Worm (Caenorhabditis elegans) whole organism, young adult: ENCODE data around the gene ZK829.7.

Source experiments
- B0261.1 ChIP-seq: sonication (generic microtip); optimal IDR thresholded peaks from 2 replicates; lab custom pipeline; 2016; ENCODE audit warnings: mild to moderate bottlenecking, missing genetic modification characterization, moderate library complexity, missing compliant biosample characterization
- F23B12.7 ChIP-seq: sonication (generic microtip); optimal IDR thresholded peaks from 2 replicates; lab custom pipeline; 2017; ENCODE audit warnings: missing genetic modification characterization, mild to moderate bottlenecking, missing compliant biosample characterization, antibody characterized with exemption, moderate library complexity; ENCODE audit not compliant: insufficient read depth
- F39B2.1 ChIP-seq: fragments of 200-800 bp; sonication (Bioruptor generic); IDR thresholded peaks from 2 replicates; pipeline ENCODE4 v1.3.6; 2022; ENCODE audit warnings: missing genetic modification reagents, missing genetic modification characterization, missing compliant biosample characterization
- F49E8.2 ChIP-seq: sonication (generic microtip); optimal IDR thresholded peaks from 3 replicates; lab custom pipeline; 2017; ENCODE audit warnings: missing genetic modification characterization, mild to moderate bottlenecking, missing compliant biosample characterization, antibody characterized with exemption, moderate library complexity; ENCODE audit not compliant: insufficient read depth
- F57A8.1 ChIP-seq: fragments of 200-800 bp; sonication (Bioruptor generic); optimal IDR thresholded peaks from 2 replicates; lab custom pipeline; 2018; ENCODE audit warnings: mild to moderate bottlenecking, missing genetic modification characterization, moderate library complexity, missing compliant biosample characterization
- K12H6.12 ChIP-seq: fragments of 200-800 bp; sonication (Bioruptor generic); optimal IDR thresholded peaks from 2 replicates; lab custom pipeline; 2018; ENCODE audit warnings: mild to moderate bottlenecking, missing genetic modification characterization, missing compliant biosample characterization
- Y79H2A.3 ChIP-seq: fragments of 200-800 bp; sonication (Bioruptor generic); conservative IDR thresholded peaks from 2 replicates; pipeline ENCODE4 v1.3.6; 2022; ENCODE audit warnings: missing genetic modification reagents, missing genetic modification characterization, missing compliant biosample characterization
- Y95B8A.8 ChIP-seq: fragments of 200-800 bp; sonication (Bioruptor generic); IDR thresholded peaks from 2 replicates; pipeline ENCODE4 v1.3.6; 2022; ENCODE audit warnings: missing genetic modification reagents, missing genetic modification characterization, missing compliant biosample characterization
- ama-1 ChIP-seq, 3 experiments: fragments of 150-350 bp in 1 of 3; sonication (generic microtip) in 2 of 3; optimal IDR thresholded peaks; 2 replicates each; lab custom pipeline; 2014 to 2018; ENCODE audit warnings: missing biosample characterization in 2 of 3, missing genetic modification characterization in 2 of 3, missing genetic modification reagents in 2 of 3
- aptf-2 ChIP-seq: fragments of 200-800 bp; sonication (Bioruptor generic); conservative IDR thresholded peaks from 2 replicates; pipeline ENCODE4 v1.3.6; 2022; ENCODE audit warnings: missing genetic modification reagents, missing genetic modification characterization, missing compliant biosample characterization
- attf-3 ChIP-seq: fragments of 200-800 bp; sonication (Bioruptor generic); conservative IDR thresholded peaks from 2 replicates; pipeline ENCODE4 v1.3.6; 2022; ENCODE audit warnings: missing genetic modification reagents, missing genetic modification characterization, missing compliant biosample characterization
- attf-5 ChIP-seq: fragments of 200-800 bp; sonication (Bioruptor generic); optimal IDR thresholded peaks from 2 replicates; lab custom pipeline; 2018; ENCODE audit warnings: mild to moderate bottlenecking, missing genetic modification characterization, missing compliant biosample characterization
- cebp-2 ChIP-seq: fragments of 200-800 bp; sonication (Bioruptor generic); IDR thresholded peaks from 2 replicates; pipeline ENCODE4 v1.3.6; 2022; ENCODE audit warnings: missing genetic modification characterization, missing compliant biosample characterization
- ceh-40 ChIP-seq: fragments of 200-800 bp; sonication (Bioruptor generic); IDR thresholded peaks from 2 replicates; pipeline ENCODE4 v1.3.6; 2022; ENCODE audit warnings: missing genetic modification characterization, missing compliant biosample characterization
- chd-7 ChIP-seq: sonication (generic microtip); optimal IDR thresholded peaks from 2 replicates; lab custom pipeline; 2016; ENCODE audit warnings: mild to moderate bottlenecking, missing genetic modification characterization, moderate library complexity, missing compliant biosample characterization
- dpff-1 ChIP-seq: sonication (generic microtip); optimal IDR thresholded peaks from 2 replicates; lab custom pipeline; 2017; ENCODE audit warnings: mild to moderate bottlenecking, missing genetic modification characterization, missing compliant biosample characterization
- egl-18 ChIP-seq: fragments of 200-800 bp; sonication (Bioruptor generic); IDR thresholded peaks from 2 replicates; pipeline ENCODE4 v1.3.6; 2022; ENCODE audit warnings: missing genetic modification reagents, missing genetic modification characterization, missing compliant biosample characterization
- egrh-3 ChIP-seq: fragments of 200-800 bp; sonication (Bioruptor generic); IDR thresholded peaks from 2 replicates; pipeline ENCODE4 v1.3.6; 2022; ENCODE audit warnings: missing genetic modification reagents, missing genetic modification characterization, missing compliant biosample characterization
- ekl-4 ChIP-seq: fragments of 200-800 bp; sonication (Bioruptor generic); IDR thresholded peaks from 2 replicates; pipeline ENCODE4 v1.3.6; 2022; ENCODE audit warnings: missing genetic modification reagents, missing genetic modification characterization, missing compliant biosample characterization
- him-1 ChIP-seq: sonication (generic microtip); optimal IDR thresholded peaks from 2 replicates; lab custom pipeline; 2016; ENCODE audit warnings: missing genotype, missing genetic modification reagents, missing genetic modification characterization, missing compliant biosample characterization
- hmg-1.2 ChIP-seq: fragments of 200-800 bp; sonication (Bioruptor generic); IDR thresholded peaks from 2 replicates; pipeline ENCODE4 v1.3.6; 2022; ENCODE audit warnings: missing genetic modification reagents, missing genetic modification characterization, missing compliant biosample characterization
- hsf-1 ChIP-seq: fragments of 200-800 bp; sonication (Bioruptor generic); IDR thresholded peaks from 2 replicates; pipeline ENCODE4 v1.3.6; 2022; ENCODE audit warnings: missing genetic modification reagents, missing genetic modification characterization, missing compliant biosample characterization
- lin-54 ChIP-seq: fragments of 200-800 bp; sonication (Bioruptor generic); optimal IDR thresholded peaks from 2 replicates; lab custom pipeline; 2018; ENCODE audit warnings: mild to moderate bottlenecking, missing genetic modification characterization, missing compliant biosample characterization
- lir-1 ChIP-seq: fragments of 200-800 bp; sonication (Bioruptor generic); conservative IDR thresholded peaks from 2 replicates; pipeline ENCODE4 v1.3.6; 2022; ENCODE audit warnings: missing genetic modification reagents, missing genetic modification characterization, missing compliant biosample characterization
- madf-8 ChIP-seq: fragments of 200-800 bp; sonication (Bioruptor generic); conservative IDR thresholded peaks from 2 replicates; pipeline ENCODE4 v1.3.6; 2022; ENCODE audit warnings: missing genetic modification reagents, missing genetic modification characterization, missing compliant biosample characterization
- mcd-1 ChIP-seq: fragments of 200-800 bp; sonication (Bioruptor generic); IDR thresholded peaks from 2 replicates; pipeline ENCODE4 v1.3.6; 2022; ENCODE audit warnings: missing genetic modification reagents, missing genetic modification characterization, missing compliant biosample characterization
- mel-28 ChIP-seq: sonication (generic microtip); optimal IDR thresholded peaks from 2 replicates; lab custom pipeline; 2016; ENCODE audit warnings: borderline replicate concordance, mild to moderate bottlenecking, missing genetic modification characterization, missing compliant biosample characterization
- mxl-1 ChIP-seq: sonication (generic microtip); optimal IDR thresholded peaks from 2 replicates; lab custom pipeline; 2016; ENCODE audit warnings: missing genetic modification characterization, missing compliant biosample characterization
- pbrm-1 ChIP-seq: fragments of 200-800 bp; sonication (Bioruptor generic); IDR thresholded peaks from 2 replicates; pipeline ENCODE4 v1.3.6; 2022; ENCODE audit warnings: missing genetic modification reagents, missing genetic modification characterization, missing compliant biosample characterization
- snpc-3.4 ChIP-seq: sonication (generic microtip); optimal IDR thresholded peaks from 2 replicates; lab custom pipeline; 2017; ENCODE audit warnings: missing genetic modification characterization, mild to moderate bottlenecking, missing compliant biosample characterization, antibody characterized with exemption, moderate library complexity, missing genotype, missing genetic modification reagents
- somi-1 ChIP-seq: fragments of 200-800 bp; sonication (Bioruptor generic); optimal IDR thresholded peaks from 2 replicates; lab custom pipeline; 2018; ENCODE audit warnings: mild to moderate bottlenecking, missing genetic modification characterization, missing compliant biosample characterization
- tbx-9 ChIP-seq: sonication (generic microtip); optimal IDR thresholded peaks from 2 replicates; lab custom pipeline; 2016; ENCODE audit warnings: borderline replicate concordance, missing genetic modification characterization, inconsistent platforms, missing compliant biosample characterization
- unc-130 ChIP-seq: sonication (generic microtip); optimal IDR thresholded peaks from 2 replicates; lab custom pipeline; 2016; ENCODE audit warnings: missing genetic modification reagents, missing genetic modification characterization, missing compliant biosample characterization
- zfh-2 ChIP-seq: fragments of 200-800 bp; sonication (Bioruptor generic); conservative IDR thresholded peaks from 2 replicates; pipeline ENCODE4 v1.3.6; 2022; ENCODE audit warnings: missing genetic modification reagents, missing genetic modification characterization, missing compliant biosample characterization
- ztf-22 ChIP-seq: fragments of 200-800 bp; sonication (Bioruptor generic); optimal IDR thresholded peaks from 2 replicates; lab custom pipeline; 2018; ENCODE audit warnings: mild to moderate bottlenecking, missing genetic modification characterization, moderate library complexity, missing compliant biosample characterization
- ztf-26 ChIP-seq: sonication (generic microtip); optimal IDR thresholded peaks from 2 replicates; lab custom pipeline; 2017; ENCODE audit warnings: missing genetic modification characterization, missing compliant biosample characterization
- ztf-28 ChIP-seq: fragments of 200-800 bp; sonication (Bioruptor generic); IDR thresholded peaks from 2 replicates; pipeline ENCODE4 v1.3.6; 2022; ENCODE audit warnings: missing genetic modification reagents, missing genetic modification characterization, missing compliant biosample characterization

Gene ZK829.7

ce11 chrIV:12010377-12010776 lies 49.0 kb upstream of the ZK829.7 start:
- TF ChIP-seq Y95B8A.8 (no peak), lin-54 (no peak), tbx-9 (tag; lab: Kevin White, UChicago) (no peak), Y79H2A.3 (GFP tag; lab: Robert Waterston, UW) (no peak), pbrm-1 (GFP tag; lab: Robert Waterston, UW) (no peak), ztf-22 (peak; percentile 6), F39B2.1 (no peak), mxl-1 (tag; lab: Kevin White, UChicago) (no peak), ztf-28 (no peak), F23B12.7 (tag; lab: Kevin White, UChicago) (no peak), hmg-1.2 (GFP tag; lab: Robert Waterston, UW) (0 out of 2 replicates have a peak, but pooled peaks have one; percentile 14), egrh-3 (GFP tag; lab: Robert Waterston, UW) (peak; percentile 68; the same call in 1 of the 2 replicates), F57A8.1 (no peak), ama-1 (optimal IDR thresholded peaks at IDR 0.05; lab: Kevin White, UChicago) (no peak), ama-1 (GFP tag; optimal IDR thresholded peaks at IDR 0.05; lab: Kevin White, UChicago) (no peak), ztf-26 (tag; lab: Kevin White, UChicago) (no peak), lir-1 (GFP tag; lab: Robert Waterston, UW) (no peak), F49E8.2 (tag; lab: Kevin White, UChicago) (no peak), ceh-40 (no peak), unc-130 (no peak), hsf-1 (GFP tag; lab: Robert Waterston, UW) (no peak), cebp-2 (GFP tag; lab: Robert Waterston, UW) (no peak), K12H6.12 (tag; lab: Kevin White, UChicago) (no peak), ekl-4 (GFP tag; lab: Robert Waterston, UW) (no peak), snpc-3.4 (tag; lab: Kevin White, UChicago) (no peak), attf-5 (GFP tag; lab: Kevin White, UChicago) (peak; percentile 15), somi-1 (GFP tag; lab: Kevin White, UChicago) (peak; percentile 26), dpff-1 (tag; lab: Kevin White, UChicago) (no peak), B0261.1 (tag; lab: Kevin White, UChicago) (no peak), zfh-2 (GFP tag; lab: Robert Waterston, UW) (peak; percentile 97), mel-28 (tag; lab: Kevin White, UChicago) (no peak)

ce11 chrIV:12009046-12009674 lies 47.8 kb upstream of the ZK829.7 start:
- TF ChIP-seq somi-1 (GFP tag; lab: Kevin White, UChicago) = peak; percentile 50
- TF ChIP-seq egl-18 (GFP tag; lab: Robert Waterston, UW) = no peak
- TF ChIP-seq him-1 (tag; lab: Kevin White, UChicago) = no peak
- TF ChIP-seq attf-3 = no peak
- TF ChIP-seq chd-7 (tag; lab: Kevin White, UChicago) = no peak
- TF ChIP-seq mcd-1 (GFP tag; lab: Robert Waterston, UW) = no peak
- no peak for TF ChIP-seq madf-8 (GFP tag; lab: Robert Waterston, UW)
- no peak for TF ChIP-seq aptf-2 (GFP tag; lab: Robert Waterston, UW)
